Fruit fly (Drosophila melanogaster) whole organism, pupa: ENCODE measurements around the gene His2Av.

ENCODE experiments used
- CG10348 ChIP-seq: fragments of 200-800 bp; sonication (Bioruptor generic); IDR thresholded peaks from 2 replicates; pipeline ENCODE4 v1.3.6; 2022; ENCODE audit warnings: missing biosample characterization, missing genetic modification characterization
- CG13204 ChIP-seq: fragments of 200-800 bp; sonication (Bioruptor generic); optimal IDR thresholded peaks from 2 replicates; lab custom pipeline; 2018; ENCODE audit warnings: missing biosample characterization, mild to moderate bottlenecking, missing genetic modification characterization, moderate library complexity
- CG17806 ChIP-seq: fragments of 200-800 bp; sonication (Bioruptor generic); optimal IDR thresholded peaks from 2 replicates; lab custom pipeline; 2018; ENCODE audit warnings: missing biosample characterization, mild to moderate bottlenecking, missing genetic modification characterization, moderate library complexity
- CG32121 ChIP-seq: fragments of 200-800 bp; sonication (Bioruptor generic); IDR thresholded peaks from 2 replicates; pipeline ENCODE4 v1.3.6; 2022; ENCODE audit warnings: missing biosample characterization, missing genetic modification characterization
- CG8159 ChIP-seq: fragments of 200-800 bp; sonication (Bioruptor generic); optimal IDR thresholded peaks from 3 replicates; lab custom pipeline; 2018; ENCODE audit warnings: missing biosample characterization, mild to moderate bottlenecking, missing genetic modification characterization, moderate library complexity
- CG8301 ChIP-seq: fragments of 200-800 bp; sonication (Bioruptor generic); optimal IDR thresholded peaks from 2 replicates; lab custom pipeline; 2018; ENCODE audit warnings: missing biosample characterization, mild to moderate bottlenecking, missing genetic modification characterization
- CG9948 ChIP-seq: fragments of 200-800 bp; sonication (Bioruptor generic); optimal IDR thresholded peaks from 2 replicates; lab custom pipeline; 2018; ENCODE audit warnings: missing biosample characterization, mild to moderate bottlenecking, missing genetic modification characterization, moderate library complexity
- D1 ChIP-seq: fragments of 200-800 bp; sonication (Bioruptor generic); optimal IDR thresholded peaks from 2 replicates; lab custom pipeline; 2018; ENCODE audit warnings: missing biosample characterization, mild to moderate bottlenecking, missing genetic modification characterization, moderate library complexity
- EcR ChIP-seq: fragments of 200-800 bp; sonication (Bioruptor generic); optimal IDR thresholded peaks from 3 replicates; lab custom pipeline; 2019; ENCODE audit warnings: missing biosample characterization, missing genetic modification characterization, mild to moderate bottlenecking, moderate library complexity, missing genetic modification reagents
- Snoo ChIP-seq: fragments of 200-800 bp; sonication (Bioruptor generic); optimal IDR thresholded peaks from 3 replicates; lab custom pipeline; 2017; ENCODE audit warnings: missing biosample characterization, mild to moderate bottlenecking, missing genetic modification characterization, inconsistent platforms
- fd96Ca ChIP-seq: fragments of 200-800 bp; sonication (Bioruptor generic); IDR thresholded peaks from 3 replicates; pipeline ENCODE4 v1.3.6; 2022; ENCODE audit warnings: missing biosample characterization, missing genetic modification characterization
- gl ChIP-seq: fragments of 200-800 bp; sonication (Bioruptor generic); optimal IDR thresholded peaks from 2 replicates; lab custom pipeline; 2018; ENCODE audit warnings: missing biosample characterization, mild to moderate bottlenecking, missing genetic modification characterization
- rn ChIP-seq: fragments of 200-800 bp; sonication (Bioruptor generic); IDR thresholded peaks from 2 replicates; pipeline ENCODE4 v1.3.6; 2022; ENCODE audit warnings: missing biosample characterization, missing genetic modification characterization

- TF ChIP-seq CG9948 (tag; lab: Kevin White, UChicago) (no peak), Snoo (no peak), EcR (no peak), gl (tag; lab: Kevin White, UChicago) (no peak), CG10348 (GFP tag; lab: Robert Waterston, UW) (no peak), CG8301 (tag; lab: Kevin White, UChicago) (no peak), CG32121 (GFP tag; lab: Robert Waterston, UW) (no peak), CG8159 (tag; lab: Kevin White, UChicago) (no peak), fd96Ca (GFP tag; lab: Robert Waterston, UW) (no peak), rn (no peak), CG13204 (GFP tag; lab: Kevin White, UChicago) (no peak), D1 (tag; lab: Kevin White, UChicago) (no peak), CG17806 (no peak)
Observed at dm6 chr3R:26896260-26896659, 29.5 kb downstream of the His2Av start.
